Worm (Caenorhabditis elegans) whole organism, L2 larva: ENCODE results near the gene T07A5.1.

Experiments used
- aly-2 ChIP-seq: fragments of 150-350 bp; optimal IDR thresholded peaks from 2 replicates; lab custom pipeline; 2014; ENCODE audit warnings: missing biosample characterization, missing genetic modification characterization
- crh-2 ChIP-seq: sonication (generic microtip); optimal IDR thresholded peaks from 2 replicates; lab custom pipeline; 2017; ENCODE audit warnings: missing biosample characterization, missing genetic modification characterization
- lin-13 ChIP-seq: fragments of 150-350 bp; optimal IDR thresholded peaks from 2 replicates; lab custom pipeline; 2014; ENCODE audit warnings: missing biosample characterization, missing genetic modification reagents, missing genetic modification characterization
- lin-39 ChIP-seq: fragments of 150-350 bp; optimal IDR thresholded peaks from 2 replicates; lab custom pipeline; 2014; ENCODE audit warnings: missing biosample characterization, missing genetic modification reagents, missing genetic modification characterization
- nhr-10 ChIP-seq: sonication (generic microtip); optimal IDR thresholded peaks from 2 replicates; lab custom pipeline; 2017; ENCODE audit warnings: missing biosample characterization, missing genetic modification characterization
- nhr-12 ChIP-seq: fragments of 150-350 bp; optimal IDR thresholded peaks from 2 replicates; lab custom pipeline; 2014; ENCODE audit warnings: missing biosample characterization, missing genetic modification characterization
- nhr-77 ChIP-seq: fragments of 150-350 bp; optimal IDR thresholded peaks from 2 replicates; lab custom pipeline; 2014; ENCODE audit warnings: missing biosample characterization, missing genetic modification characterization
- snpc-4 ChIP-seq: fragments of 150-350 bp; optimal IDR thresholded peaks from 2 replicates; lab custom pipeline; 2014; ENCODE audit warnings: missing biosample characterization, missing genetic modification characterization
- unc-62 ChIP-seq: fragments of 150-350 bp; optimal IDR thresholded peaks from 2 replicates; lab custom pipeline; 2014; ENCODE audit warnings: missing biosample characterization, missing genetic modification reagents, missing genetic modification characterization
- zag-1 ChIP-seq: fragments of 150-350 bp; optimal IDR thresholded peaks from 2 replicates; lab custom pipeline; 2014; ENCODE audit warnings: missing biosample characterization, missing genetic modification characterization

DNA sequence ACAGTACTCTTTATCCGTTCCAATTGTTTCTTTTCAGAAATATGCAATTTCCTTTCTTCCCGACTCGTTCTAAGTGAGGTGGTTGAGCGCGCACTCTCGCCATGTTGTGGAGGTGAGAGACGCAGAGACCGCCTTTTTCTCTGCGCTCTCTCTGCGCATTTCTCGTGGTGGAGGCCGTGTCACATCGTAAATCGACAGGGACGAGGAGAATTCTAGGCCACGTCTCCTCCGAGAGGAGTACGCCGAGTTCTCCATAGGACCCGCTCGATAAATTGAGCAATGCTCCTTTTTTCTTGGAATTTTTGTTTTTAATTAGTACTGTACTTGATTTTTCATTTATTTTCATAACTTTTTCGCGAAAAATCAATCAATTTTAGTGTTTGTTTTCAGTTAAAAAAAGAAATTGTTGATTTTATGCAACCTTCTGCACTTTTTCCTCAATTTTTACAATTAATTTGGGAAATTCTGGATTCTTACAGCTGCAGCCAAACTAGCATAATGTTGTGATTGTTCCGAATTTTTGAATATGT is 35.2 kb downstream of the T07A5.1 start, which contains the start of gene cnk-1:
- no peak for TF ChIP-seq zag-1 (tag; lab: Kevin White, UChicago)
- no peak for TF ChIP-seq snpc-4 (tag; lab: Kevin White, UChicago)
- TF ChIP-seq nhr-12 = no peak
- TF ChIP-seq nhr-77 (tag; lab: Kevin White, UChicago) = no peak
- TF ChIP-seq lin-39 (tag; lab: Kevin White, UChicago) = no peak
- no peak for TF ChIP-seq aly-2 (tag; lab: Kevin White, UChicago)
- peak; percentile 73 for TF ChIP-seq crh-2 (tag; lab: Kevin White, UChicago)
- TF ChIP-seq lin-13 (GFP tag; lab: Kevin White, UChicago) = peak; percentile 57
- TF ChIP-seq nhr-10 (tag; lab: Kevin White, UChicago) = no peak
- no peak for TF ChIP-seq unc-62
